Fruit fly (Drosophila melanogaster): ENCODE results near the gene Trs33.

The Trs33 gene

DNA sequence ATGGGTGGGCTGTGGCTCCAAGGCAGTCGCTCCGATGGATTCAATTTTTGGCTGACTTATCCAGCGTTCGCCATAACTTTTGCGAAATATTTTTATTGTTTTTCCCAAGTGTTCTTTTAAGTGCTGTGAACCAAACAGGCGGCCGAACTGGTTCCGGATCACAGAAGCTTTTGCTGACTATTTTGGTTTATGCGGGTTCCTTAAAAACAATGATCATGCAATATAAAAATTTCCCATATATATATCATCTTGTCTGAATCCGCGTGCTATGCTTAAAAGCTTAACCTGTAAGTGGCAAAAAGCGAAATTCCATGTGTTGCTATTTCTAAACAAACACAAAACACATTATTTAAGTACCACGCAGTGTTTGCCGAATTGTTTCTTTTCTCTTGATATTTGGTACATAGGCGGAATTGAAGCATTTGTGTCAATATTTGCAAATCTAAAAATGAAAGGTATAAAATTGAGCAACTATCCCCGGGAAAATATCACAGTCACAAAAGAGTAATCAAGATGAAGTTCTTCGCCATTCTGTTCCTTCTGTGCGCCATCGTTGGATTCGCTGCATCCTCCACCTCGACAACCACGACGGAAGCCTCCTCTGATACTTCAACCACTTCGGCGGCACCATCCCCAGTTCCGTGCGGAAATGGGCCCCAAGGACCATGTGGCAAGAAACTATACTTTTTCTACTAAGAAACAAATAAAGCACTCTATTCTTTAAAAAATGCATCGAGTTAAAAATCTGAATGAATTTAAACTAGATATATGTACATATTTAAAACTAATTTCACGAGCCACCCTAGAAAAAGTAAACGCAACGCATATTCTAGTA lies 30.7 kb downstream of the Trs33 start, which contains the start of the genes CG6276 and CG44040 (continued):
- TF ChIP-seq CG10274 (GFP tag; optimal IDR thresholded peaks at IDR 0.05) (peak; percentile 47), CG13424 (tag; optimal IDR thresholded peaks at IDR 0.05) (peak; percentile 55), CG34422 (GFP tag; IDR thresholded peaks at IDR 0.05) (no peak), B-H2 (GFP tag; optimal IDR thresholded peaks at IDR 0.05) (peak; percentile 45), az2 (GFP tag; optimal IDR thresholded peaks at IDR 0.05) (peak; percentile 27), CG17385 (GFP tag; optimal IDR thresholded peaks at IDR 0.05) (no peak), cwo (GFP tag; optimal IDR thresholded peaks at IDR 0.05) (peak; percentile 6), Atf6 (GFP tag; IDR thresholded peaks at IDR 0.05) (peak; percentile 62; the same call in 1 of the 2 replicates), mirr (GFP tag; optimal IDR thresholded peaks at IDR 0.05) (no peak), Hand (GFP tag; optimal IDR thresholded peaks at IDR 0.05) (peak; percentile 57), CG1529 (GFP tag; optimal IDR thresholded peaks at IDR 0.05) (no peak), bab2 (GFP tag; optimal IDR thresholded peaks at IDR 0.05) (peak; percentile 24), sr (GFP tag; IDR thresholded peaks at IDR 0.05) (no peak), Mad (GFP tag; optimal IDR thresholded peaks at IDR 0.05) (no peak), CG2889 (GFP tag; IDR thresholded peaks at IDR 0.05) (no peak), ash1 (GFP tag; optimal IDR thresholded peaks at IDR 0.05) (no peak), btn (GFP tag; optimal IDR thresholded peaks at IDR 0.05) (no peak), CG9727 (GFP tag; optimal IDR thresholded peaks at IDR 0.05) (peak; percentile 51), CG8290 (GFP tag; optimal IDR thresholded peaks at IDR 0.05) (no peak), CG8290 (tag; optimal IDR thresholded peaks at IDR 0.05) (peak; percentile 24 to 69), H2.0 (GFP tag; IDR thresholded peaks at IDR 0.05) (peak; percentile 8; the same call in 1 of the 2 replicates), CG11560 (tag; IDR thresholded peaks at IDR 0.05) (no peak), Sin3A (optimal IDR thresholded peaks at IDR 0.05) (peak; percentile 8), tgo (GFP tag; IDR thresholded peaks at IDR 0.05) (no peak; the same call in 2 of the 3 replicates), Lpt (GFP tag; optimal IDR thresholded peaks at IDR 0.05) (no peak), Dip3 (GFP tag; optimal IDR thresholded peaks at IDR 0.05) (peak; percentile 9), CG15514 (GFP tag; optimal IDR thresholded peaks at IDR 0.05) (peak; percentile 99), tin (GFP tag; optimal IDR thresholded peaks at IDR 0.05) (no peak), CG16863 (GFP tag; optimal IDR thresholded peaks at IDR 0.05) (peak; percentile 9), Sry-δ (GFP tag; optimal IDR thresholded peaks at IDR 0.05) (peak; percentile 15), sug (tag; optimal IDR thresholded peaks at IDR 0.05) (peak; percentile 49), jigr1 (GFP tag; IDR thresholded peaks at IDR 0.05) (no peak), knrl (GFP tag; IDR thresholded peaks at IDR 0.05; ENCODE audit: partially characterized antibody) (no peak), CG10654 (GFP tag; optimal IDR thresholded peaks at IDR 0.05) (peak; percentile 23), Optix (GFP tag; IDR thresholded peaks at IDR 0.05) (0 out of 3 replicates have a peak, but pooled peaks have one; percentile 27), CG11085 (GFP tag; IDR thresholded peaks at IDR 0.05) (no peak), NfI (GFP tag; optimal IDR thresholded peaks at IDR 0.05) (peak; percentile 44), CoRest (tag; optimal IDR thresholded peaks at IDR 0.05) (peak; percentile 51), CG11504 (tag; optimal IDR thresholded peaks at IDR 0.05) (peak; percentile 64), CG6689 (GFP tag; IDR thresholded peaks at IDR 0.05) (peak; percentile 74), C15 (GFP tag; IDR thresholded peaks at IDR 0.05) (no peak), ato (GFP tag; IDR thresholded peaks at IDR 0.05; ENCODE audit: partially characterized antibody) (no peak), CG7745 (tag; optimal IDR thresholded peaks at IDR 0.05) (no peak), CG12071 (GFP tag; optimal IDR thresholded peaks at IDR 0.05) (peak; percentile 21), Oaz (GFP tag; IDR thresholded peaks at IDR 0.05) (no peak), pum (GFP tag; optimal IDR thresholded peaks at IDR 0.05) (peak; percentile 33), ems (GFP tag; optimal IDR thresholded peaks at IDR 0.05) (peak; percentile 38), CG32767 (GFP tag; IDR thresholded peaks at IDR 0.05) (no peak), al (GFP tag; IDR thresholded peaks at IDR 0.05) (peak; percentile 9; the same call in 1 of the 2 replicates), CG17802 (tag; optimal IDR thresholded peaks at IDR 0.05) (no peak)

All from whole organism, embryonic.